Worm (Caenorhabditis elegans) whole organism, early embryonic: Measurements from ENCODE around the gene C35A11.3.

Source experiments
- B0310.2 ChIP-seq: sonication (generic microtip); optimal IDR thresholded peaks from 2 replicates; lab custom pipeline; 2016; ENCODE audit warnings: mild to moderate bottlenecking, missing genetic modification characterization, missing compliant biosample characterization
- aly-1 ChIP-seq: sonication (generic microtip); optimal IDR thresholded peaks from 2 replicates; lab custom pipeline; 2016; ENCODE audit warnings: missing genetic modification characterization, missing compliant biosample characterization
- ets-7 ChIP-seq: sonication (generic microtip); optimal IDR thresholded peaks from 2 replicates; lab custom pipeline; 2016; ENCODE audit warnings: missing genotype, missing genetic modification characterization, missing compliant biosample characterization
- tra-4 ChIP-seq: sonication (generic microtip); optimal IDR thresholded peaks from 2 replicates; lab custom pipeline; 2017; ENCODE audit warnings: missing genetic modification characterization, missing compliant biosample characterization

- TF ChIP-seq B0310.2 (tag; lab: Kevin White, UChicago): no peak
- TF ChIP-seq tra-4 (tag; lab: Kevin White, UChicago): no peak
- TF ChIP-seq aly-1 (tag; lab: Kevin White, UChicago): no peak
- no peak for TF ChIP-seq ets-7 (tag; lab: Kevin White, UChicago)
Measured at ce11 chrV:5362220-5362619, 10.0 kb upstream of the C35A11.3 start.
